Worm (Caenorhabditis elegans): ENCODE measurements around the gene gip-1.

DNA sequence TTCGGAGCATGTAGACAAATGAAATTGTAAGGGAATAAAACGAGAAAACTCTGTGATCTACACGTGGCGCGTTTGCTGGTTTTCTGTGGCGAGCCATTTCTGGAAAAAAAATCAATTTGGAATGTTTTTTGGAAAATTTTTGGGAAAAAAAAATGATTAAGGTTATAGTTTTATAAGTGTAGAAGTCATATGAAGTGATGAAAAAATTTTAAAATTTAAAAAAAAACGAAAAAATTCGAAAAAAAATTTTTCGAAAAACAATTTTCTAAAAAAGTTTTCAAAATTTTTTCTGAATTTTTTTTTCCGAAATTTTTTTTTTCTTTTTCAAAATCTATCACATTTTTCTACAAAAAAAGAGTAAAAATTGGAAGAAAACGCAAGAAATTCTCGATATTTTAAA is 39.1 kb downstream of the gip-1 start, which contains the start of gene H14E04.3:
- TF ChIP-seq nhr-237 (tag; optimal IDR thresholded peaks at IDR 0.05) (no peak), nhr-25 (tag; optimal IDR thresholded peaks at IDR 0.05) (no peak), mbf-1 (tag; optimal IDR thresholded peaks at IDR 0.05) (no peak), nhr-6 (tag; optimal IDR thresholded peaks at IDR 0.05) (no peak), ztf-4 (tag; optimal IDR thresholded peaks at IDR 0.05) (no peak)

All from whole organism, L2 larva.